Worm (Caenorhabditis elegans): ENCODE measurements around the gene F46H5.3.

Gene F46H5.3

DNA sequence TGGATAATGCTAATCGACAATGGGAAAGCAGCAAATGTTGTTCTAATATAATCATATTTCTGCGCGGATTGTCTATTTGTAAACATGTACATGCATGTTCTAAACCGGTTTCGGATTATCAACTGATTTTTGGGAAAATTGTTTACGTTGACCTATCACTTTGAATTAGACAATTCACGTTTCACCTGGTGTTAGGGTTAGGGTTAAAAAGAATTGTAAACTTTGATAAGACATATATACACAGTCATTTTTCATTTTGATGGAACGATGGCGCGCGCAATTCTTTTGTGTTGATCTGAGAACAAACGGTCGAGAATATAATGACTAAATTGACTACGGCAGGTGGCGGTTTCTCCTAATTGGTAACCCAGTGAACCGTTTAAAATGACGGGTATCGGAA is 3.7 kb upstream of the F46H5.3 start:
- no peak for TF ChIP-seq lin-32 (GFP tag; optimal IDR thresholded peaks at IDR 0.05)
- no peak for TF ChIP-seq elt-3 (tag; optimal IDR thresholded peaks at IDR 0.05)
- no peak for TF ChIP-seq sem-2 (GFP tag; optimal IDR thresholded peaks at IDR 0.05)
- no peak for TF ChIP-seq snpc-4 (tag; optimal IDR thresholded peaks at IDR 0.05)
- no peak for TF ChIP-seq tbx-8 (GFP tag; optimal IDR thresholded peaks at IDR 0.05)
- TF ChIP-seq nhr-237 (tag; optimal IDR thresholded peaks at IDR 0.05), result no peak
- TF ChIP-seq unc-62 (GFP tag; optimal IDR thresholded peaks at IDR 0.05), result no peak
- no peak for TF ChIP-seq ces-1 (GFP tag; optimal IDR thresholded peaks at IDR 0.05)
- no peak for TF ChIP-seq ceh-39 (tag; optimal IDR thresholded peaks at IDR 0.05)
- no peak for TF ChIP-seq nhr-28 (tag; optimal IDR thresholded peaks at IDR 0.05)

DNA sequence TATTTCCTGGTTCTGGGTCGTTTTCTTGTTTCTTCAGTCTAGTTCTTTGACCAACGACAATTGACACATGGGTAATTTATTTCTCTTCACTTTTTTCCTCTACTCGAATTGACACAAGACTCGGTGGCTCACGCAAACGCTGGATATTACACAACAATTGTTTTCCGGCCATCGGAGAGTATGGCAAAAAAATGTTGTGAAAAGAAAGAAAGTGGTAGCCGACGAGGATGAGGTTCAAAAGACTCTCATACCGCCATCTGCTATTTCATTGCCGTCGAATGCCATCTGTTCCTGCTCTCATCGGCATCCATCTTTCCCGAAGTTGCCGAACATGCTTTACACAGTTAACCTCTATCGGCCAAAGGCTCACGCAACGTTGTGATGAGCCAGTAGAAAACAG is 1.7 kb downstream of the F46H5.3 start:
- no peak for TF ChIP-seq ceh-39 (tag; optimal IDR thresholded peaks at IDR 0.05)
- TF ChIP-seq lin-32 (GFP tag; optimal IDR thresholded peaks at IDR 0.05), result peak; percentile 24
- no peak for TF ChIP-seq ceh-43 (GFP tag; optimal IDR thresholded peaks at IDR 0.05)
- peak; percentile 90 for TF ChIP-seq cnd-1 (tag; optimal IDR thresholded peaks at IDR 0.05)
- TF ChIP-seq nhr-2 (tag; optimal IDR thresholded peaks at IDR 0.05), result no peak
- peak; percentile 93 for TF ChIP-seq hlh-1 (tag; optimal IDR thresholded peaks at IDR 0.05)
- TF ChIP-seq unc-120 (tag; optimal IDR thresholded peaks at IDR 0.05; ENCODE audit: poor library complexity, severe bottlenecking), result peak; percentile 87
- TF ChIP-seq unc-62 (GFP tag; optimal IDR thresholded peaks at IDR 0.05), result peak; percentile 50
- TF ChIP-seq zip-8 (tag; optimal IDR thresholded peaks at IDR 0.05), result no peak
- TF ChIP-seq blmp-1 (tag; optimal IDR thresholded peaks at IDR 0.05), result no peak
- no peak for TF ChIP-seq nhr-12 (tag; optimal IDR thresholded peaks at IDR 0.05)

DNA sequence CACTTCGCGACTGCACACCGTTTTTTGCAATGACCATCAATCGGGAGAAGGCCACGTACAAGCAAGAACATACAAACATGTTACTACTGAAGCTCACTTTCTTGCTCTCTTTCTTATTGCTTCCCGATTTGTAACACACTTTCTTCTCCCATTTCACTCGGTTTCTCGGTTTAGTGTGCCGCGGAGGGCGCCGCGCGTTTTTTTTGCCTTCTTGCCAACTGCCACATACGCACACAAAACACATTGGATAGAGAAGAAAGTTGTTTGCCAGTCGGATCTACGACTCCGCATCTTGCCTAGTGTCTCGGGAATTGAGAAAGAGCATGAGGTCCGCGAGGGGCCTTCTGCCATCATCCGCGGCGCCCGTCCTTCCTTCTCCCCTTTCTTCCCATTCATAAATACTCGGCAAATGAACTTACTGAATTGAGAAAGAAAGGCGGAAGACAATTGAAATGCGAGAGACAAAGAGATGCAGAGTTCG is 3.7 kb downstream of the F46H5.3 start:
- TF ChIP-seq nhr-76 (tag; optimal IDR thresholded peaks at IDR 0.05) (no peak), elt-1 (tag; optimal IDR thresholded peaks at IDR 0.05; ENCODE audit: borderline replicate concordance, insufficient read depth) (no peak), mep-1 (tag; optimal IDR thresholded peaks at IDR 0.05) (peak; percentile 13), nhr-28 (tag; optimal IDR thresholded peaks at IDR 0.05) (no peak), ces-1 (GFP tag; optimal IDR thresholded peaks at IDR 0.05) (peak; percentile 81), M03D4.4 (tag; optimal IDR thresholded peaks at IDR 0.05) (no peak), unc-120 (tag; optimal IDR thresholded peaks at IDR 0.05; ENCODE audit: poor library complexity, severe bottlenecking) (peak; percentile 78), ham-2 (GFP tag; optimal IDR thresholded peaks at IDR 0.05) (no peak), mab-5 (tag; optimal IDR thresholded peaks at IDR 0.05) (no peak), snpc-4 (tag; optimal IDR thresholded peaks at IDR 0.05) (no peak), ceh-83 (GFP tag; optimal IDR thresholded peaks at IDR 0.05) (no peak), cnd-1 (tag; optimal IDR thresholded peaks at IDR 0.05) (no peak), pha-4 (tag; optimal IDR thresholded peaks at IDR 0.05) (no peak), drap-1 (GFP tag; optimal IDR thresholded peaks at IDR 0.05) (no peak), unc-39 (tag; optimal IDR thresholded peaks at IDR 0.05) (peak; percentile 45), hlh-1 (tag; optimal IDR thresholded peaks at IDR 0.05) (peak; percentile 27), unc-62 (GFP tag; optimal IDR thresholded peaks at IDR 0.05) (no peak), blmp-1 (tag; optimal IDR thresholded peaks at IDR 0.05) (no peak), nhr-12 (tag; optimal IDR thresholded peaks at IDR 0.05) (no peak), ceh-43 (GFP tag; optimal IDR thresholded peaks at IDR 0.05) (no peak)

DNA sequence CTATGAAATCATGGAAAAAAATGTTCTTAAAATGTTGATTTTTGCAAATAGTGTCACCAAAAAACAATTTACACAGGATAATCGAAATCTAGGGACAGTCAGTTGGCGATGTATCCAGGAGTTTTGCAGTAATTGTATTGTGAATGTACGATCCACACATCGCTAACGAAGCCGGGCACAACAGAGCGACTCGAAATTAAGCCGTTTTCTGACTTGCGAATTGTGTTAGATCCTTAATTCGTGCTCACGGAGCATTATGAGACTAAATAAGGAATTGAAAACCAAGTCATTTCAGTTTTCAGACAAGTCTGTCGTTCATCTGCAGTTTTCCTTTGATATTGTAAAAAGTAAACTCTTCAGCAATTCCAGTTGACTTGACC is 4.4 kb downstream of the F46H5.3 start:
- no peak for TF ChIP-seq flh-1 (GFP tag; optimal IDR thresholded peaks at IDR 0.05)
- no peak for TF ChIP-seq unc-120 (tag; optimal IDR thresholded peaks at IDR 0.05; ENCODE audit: poor library complexity, severe bottlenecking)
- TF ChIP-seq ham-2 (GFP tag; optimal IDR thresholded peaks at IDR 0.05), result no peak
- no peak for TF ChIP-seq nhr-2 (tag; optimal IDR thresholded peaks at IDR 0.05)
- TF ChIP-seq drap-1 (GFP tag; optimal IDR thresholded peaks at IDR 0.05), result no peak
- no peak for TF ChIP-seq ces-1 (GFP tag; optimal IDR thresholded peaks at IDR 0.05)
- TF ChIP-seq cnd-1 (tag; optimal IDR thresholded peaks at IDR 0.05), result no peak

DNA sequence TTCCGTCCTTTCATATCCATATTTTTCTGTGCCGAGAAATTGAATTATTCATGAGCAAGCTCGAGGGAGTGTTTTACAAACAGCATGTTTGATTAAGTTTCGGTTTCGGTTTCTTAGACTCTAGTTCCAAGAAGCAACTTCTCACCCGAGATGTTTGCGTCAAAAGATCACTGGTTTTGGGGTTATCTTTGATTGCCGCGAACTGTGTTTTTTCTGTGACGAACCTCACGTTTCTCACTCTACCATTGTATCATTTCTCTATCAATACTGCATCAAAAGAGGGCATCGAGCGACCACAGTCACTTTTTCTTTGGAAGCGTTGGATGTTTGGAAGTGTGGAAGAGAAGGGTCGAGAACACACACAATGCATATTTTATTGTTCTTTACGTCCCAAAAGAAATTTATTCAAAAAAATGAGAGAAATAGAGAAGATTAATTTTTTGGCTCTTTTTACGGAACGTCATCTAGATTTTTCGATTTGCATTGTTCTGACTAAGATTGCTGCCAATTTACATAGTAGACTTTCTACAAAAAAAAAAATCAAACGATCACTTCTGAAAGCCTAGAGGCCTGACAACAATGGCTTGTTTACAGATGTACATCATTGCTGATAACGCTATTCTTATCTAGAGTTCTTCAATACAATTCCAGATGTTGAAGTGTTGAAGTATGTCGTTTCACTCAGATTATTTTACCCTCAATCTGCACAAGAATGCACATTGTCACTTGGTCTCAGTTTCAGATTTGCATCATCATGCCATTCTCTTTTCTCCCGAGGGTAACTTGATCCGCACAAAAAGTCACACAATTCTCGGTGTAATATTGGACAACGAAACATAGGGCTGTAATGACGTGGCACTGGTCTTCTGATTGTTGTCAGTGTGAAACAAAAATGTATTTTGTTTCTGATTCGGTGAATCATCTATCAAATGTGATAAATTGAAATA is 5.1 kb downstream of the F46H5.3 start:
- TF ChIP-seq ces-1 (GFP tag; optimal IDR thresholded peaks at IDR 0.05) (peak; percentile 35), zip-8 (tag; optimal IDR thresholded peaks at IDR 0.05) (no peak)
